Worm (Caenorhabditis elegans): ENCODE results near the gene F21C10.3.

Gene F21C10.3

ce11 chrV:9096674-9097073 lies 31.2 kb upstream of the F21C10.3 start:
- TF ChIP-seq attf-5 (GFP tag; optimal IDR thresholded peaks at IDR 0.05) (no peak), ceh-91 (GFP tag; IDR thresholded peaks at IDR 0.05) (no peak), ZK185.1 (tag; optimal IDR thresholded peaks at IDR 0.05; ENCODE audit: poor library complexity, severe bottlenecking) (no peak), B0336.3 (GFP tag; IDR thresholded peaks at IDR 0.05) (peak; percentile 12; the same call in 1 of the 2 replicates), ztf-25 (GFP tag; IDR thresholded peaks at IDR 0.05) (no peak), F39B2.1 (GFP tag; IDR thresholded peaks at IDR 0.05) (no peak), dpl-1 (GFP tag; optimal IDR thresholded peaks at IDR 0.05) (no peak), madf-3 (GFP tag; IDR thresholded peaks at IDR 0.05) (0 out of 2 replicates have a peak, but pooled peaks have one; percentile 38), C06A6.2 (GFP tag; conservative IDR thresholded peaks at IDR 0.05) (no peak), Y53G8AR.9 (GFP tag; conservative IDR thresholded peaks at IDR 0.05) (0 out of 2 replicates have a peak, but pooled peaks have one; percentile 10), ccch-3 (GFP tag; optimal IDR thresholded peaks at IDR 0.05) (no peak), ama-1 (optimal IDR thresholded peaks at IDR 0.05) (peak; percentile 61), ama-1 (GFP tag; optimal IDR thresholded peaks at IDR 0.05) (no peak), nfyb-1 (GFP tag; IDR thresholded peaks at IDR 0.05) (peak; percentile 23; the same call in 1 of the 2 replicates), ceh-100 (GFP tag; IDR thresholded peaks at IDR 0.05) (no peak)

DNA sequence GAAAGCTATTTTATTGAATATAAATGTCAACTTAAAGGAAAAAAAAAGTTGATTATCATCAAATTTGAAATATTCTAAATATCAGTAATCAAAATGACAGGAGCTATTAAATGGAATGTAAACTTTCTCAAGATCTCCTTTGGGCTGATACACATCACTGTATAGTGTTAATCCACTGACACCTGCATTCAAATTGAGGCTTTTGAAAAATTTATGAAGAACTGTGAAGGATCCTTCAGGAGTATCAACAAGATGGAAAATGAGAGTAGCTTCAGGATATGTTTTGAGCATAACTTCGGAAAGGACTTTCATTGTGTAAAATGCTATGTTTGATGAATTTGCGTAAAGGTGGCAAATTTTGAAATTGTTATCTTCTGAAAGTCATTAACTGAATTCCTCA lies 30.7 kb upstream of the F21C10.3 start:
- TF ChIP-seq gei-17 (GFP tag; optimal IDR thresholded peaks at IDR 0.05) (no peak), cebp-1 (GFP tag; IDR thresholded peaks at IDR 0.05) (no peak), cebp-1 (tag; optimal IDR thresholded peaks at IDR 0.05) (peak; percentile 57), ceh-58 (GFP tag; IDR thresholded peaks at IDR 0.05) (no peak), zfh-2 (GFP tag; conservative IDR thresholded peaks at IDR 0.05) (no peak), Y79H2A.3 (GFP tag; conservative IDR thresholded peaks at IDR 0.05) (0 out of 2 replicates have a peak, but pooled peaks have one; percentile 35), ztf-22 (GFP tag; optimal IDR thresholded peaks at IDR 0.05) (no peak), ztf-6 (GFP tag; IDR thresholded peaks at IDR 0.05) (no peak), B0336.3 (GFP tag; IDR thresholded peaks at IDR 0.05) (peak; percentile 27; the same call in 1 of the 2 replicates), sea-2 (GFP tag; IDR thresholded peaks at IDR 0.05) (no peak), ceh-79 (tag; optimal IDR thresholded peaks at IDR 0.05) (no peak), Y53G8AR.9 (GFP tag; conservative IDR thresholded peaks at IDR 0.05) (peak; percentile 38; the same call in 1 of the 2 replicates), C06A6.2 (GFP tag; conservative IDR thresholded peaks at IDR 0.05) (0 out of 2 replicates have a peak, but pooled peaks have one; percentile 11), hmg-20 (GFP tag; IDR thresholded peaks at IDR 0.05) (no peak), ekl-4 (GFP tag; IDR thresholded peaks at IDR 0.05) (0 out of 2 replicates have a peak, but pooled peaks have one; percentile 27), pha-4 (tag; optimal IDR thresholded peaks at IDR 0.05) (peak; percentile 63), F10E7.11 (tag; optimal IDR thresholded peaks at IDR 0.05) (no peak), lin-54 (GFP tag; optimal IDR thresholded peaks at IDR 0.05) (no peak), xnd-1 (tag; optimal IDR thresholded peaks at IDR 0.05) (no peak), tbp1 (GFP tag; optimal IDR thresholded peaks at IDR 0.05) (peak; percentile 12), hlh-26 (GFP tag; conservative IDR thresholded peaks at IDR 0.05) (no peak), attf-5 (GFP tag; optimal IDR thresholded peaks at IDR 0.05) (no peak), hsf-1 (GFP tag; IDR thresholded peaks at IDR 0.05) (peak; percentile 20; the same call in 1 of the 2 replicates), tlf-1 (GFP tag; optimal IDR thresholded peaks at IDR 0.05) (peak; percentile 14), ama-1 (optimal IDR thresholded peaks at IDR 0.05) (peak; percentile 38), ama-1 (GFP tag; optimal IDR thresholded peaks at IDR 0.05) (no peak), rec-8 (tag; optimal IDR thresholded peaks at IDR 0.05) (no peak), lsl-1 (GFP tag; optimal IDR thresholded peaks at IDR 0.05) (no peak), nfyb-1 (GFP tag; IDR thresholded peaks at IDR 0.05) (peak; percentile 28; the same call in 1 of the 2 replicates)

All from whole organism, young adult.